Fruit fly (Drosophila melanogaster) S2 (cell line): ENCODE measurements around the gene CG17237.

Experiments used
- CG8478 ChIP-seq: fragments of >200 bp; optimal IDR thresholded peaks from 2 replicates; lab custom pipeline; 2018
- CTCF ChIP-seq, 2 experiments: fragments of >200 bp; optimal IDR thresholded peaks; 2 replicates each; lab custom pipeline; 2018

DNA sequence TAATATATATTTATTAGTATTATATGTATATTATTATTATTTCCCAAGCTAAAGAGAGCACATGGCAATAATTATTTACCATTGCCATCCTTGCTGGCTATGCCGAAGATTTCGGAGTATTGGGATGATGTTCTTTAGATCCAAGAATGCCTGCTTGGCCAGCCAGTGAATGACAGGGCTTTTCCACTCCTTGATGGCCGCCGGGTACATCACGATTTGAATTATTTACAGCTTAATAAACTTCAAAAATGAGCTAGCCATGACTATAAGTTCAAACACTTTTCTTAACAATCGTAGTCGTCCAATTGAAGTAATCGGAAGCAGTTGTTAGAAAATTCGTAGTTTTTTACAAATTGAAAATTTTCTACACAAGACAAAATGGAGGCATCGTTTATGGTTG lies 10.6 kb upstream of the CG17237 start, which contains the start of gene CG31949:
- TF ChIP-seq CG8478 (no peak), CTCF (optimal IDR thresholded peaks at IDR 0.05; lab: Kevin White, UChicago) (no peak)
